Fruit fly (Drosophila melanogaster): ENCODE measurements around the gene CG4362.
A peak's percentile ranks its signal among the peaks of the same experiment; 100 is the strongest.

CG4362 gene

DNA sequence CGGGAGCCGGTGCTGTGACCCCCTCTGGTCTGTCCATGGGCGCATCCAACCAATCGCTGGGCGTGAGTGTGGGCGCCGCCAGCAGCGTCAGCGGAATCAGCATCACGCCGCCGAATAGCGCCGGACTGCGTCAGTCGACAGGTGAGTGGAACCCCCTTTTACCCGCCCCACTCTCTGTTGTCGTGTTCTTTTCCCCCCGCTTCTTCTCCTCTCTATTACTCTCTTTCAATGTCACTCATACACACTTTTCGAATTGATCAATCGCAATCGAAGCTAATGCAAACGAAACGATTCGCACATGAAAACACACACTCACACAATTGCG lies 3.1 kb upstream of the CG4362 start:
- TF ChIP-seq CG9948 (tag; optimal IDR thresholded peaks at IDR 0.05) (no peak), gl (tag; optimal IDR thresholded peaks at IDR 0.05) (no peak), D1 (tag; optimal IDR thresholded peaks at IDR 0.05) (no peak), CG13204 (GFP tag; optimal IDR thresholded peaks at IDR 0.05) (peak; percentile 26), fd96Ca (GFP tag; IDR thresholded peaks at IDR 0.05) (0 out of 3 replicates have a peak, but pooled peaks have one; percentile 18), CG32121 (GFP tag; IDR thresholded peaks at IDR 0.05) (no peak), Snoo (tag; optimal IDR thresholded peaks at IDR 0.05) (no peak), CG14655 (GFP tag; optimal IDR thresholded peaks at IDR 0.05) (no peak)

DNA sequence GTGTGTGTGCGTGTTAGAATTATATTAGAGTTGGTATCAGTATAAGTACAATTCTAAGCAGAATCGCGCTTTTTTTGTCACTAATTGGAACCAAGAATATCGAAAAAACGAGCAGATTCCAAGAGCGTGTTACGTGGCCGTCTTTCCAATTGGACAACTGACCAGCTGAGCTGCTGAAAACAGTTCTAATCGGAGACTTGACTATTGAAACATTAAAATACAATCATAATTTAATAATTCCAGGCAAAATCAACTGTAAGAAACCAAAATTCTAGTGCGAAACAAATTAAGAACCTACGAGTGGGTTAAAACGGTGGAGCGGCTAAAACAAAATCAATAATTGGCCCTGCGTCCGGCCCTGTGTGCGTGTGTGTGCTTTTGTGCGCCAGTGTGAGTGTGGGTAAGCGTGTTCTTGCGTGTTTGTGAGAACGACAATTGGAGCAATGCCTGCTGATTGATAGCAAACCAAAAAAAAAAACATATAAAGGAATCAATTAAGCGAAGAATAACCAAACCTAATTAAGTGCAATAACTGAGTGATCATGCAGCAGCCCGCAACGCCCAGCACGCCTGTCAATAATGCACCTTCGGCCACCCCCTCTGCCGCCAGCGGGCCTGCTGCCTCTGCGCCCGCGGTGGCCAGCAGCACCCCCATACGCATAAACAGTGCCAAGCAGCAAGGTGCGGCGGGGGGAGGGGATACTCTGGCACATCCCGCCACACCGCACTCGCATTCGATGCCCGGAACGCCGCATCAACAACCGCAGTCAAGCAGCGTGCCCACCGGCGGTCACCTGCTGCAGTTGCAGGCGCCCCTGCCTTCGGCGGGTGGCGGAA lies 2.5 kb upstream of the CG4362 start:
- TF ChIP-seq CG14655 (GFP tag; optimal IDR thresholded peaks at IDR 0.05) (no peak), CG15710 (tag; optimal IDR thresholded peaks at IDR 0.05) (no peak), CG8301 (tag; optimal IDR thresholded peaks at IDR 0.05) (no peak), CG9948 (tag; optimal IDR thresholded peaks at IDR 0.05) (no peak), CG4496 (GFP tag; IDR thresholded peaks at IDR 0.05) (no peak), CG10348 (GFP tag; IDR thresholded peaks at IDR 0.05) (no peak), Pif1A (GFP tag; optimal IDR thresholded peaks at IDR 0.05) (no peak), Snoo (tag; optimal IDR thresholded peaks at IDR 0.05) (no peak), Pif1B (GFP tag; optimal IDR thresholded peaks at IDR 0.05) (no peak), CG32121 (GFP tag; IDR thresholded peaks at IDR 0.05) (0 out of 2 replicates have a peak, but pooled peaks have one; percentile 7), CG34367 (tag; optimal IDR thresholded peaks at IDR 0.05) (no peak), D1 (tag; optimal IDR thresholded peaks at IDR 0.05) (no peak), CG13204 (GFP tag; optimal IDR thresholded peaks at IDR 0.05) (peak; percentile 86), Ets98B (GFP tag; IDR thresholded peaks at IDR 0.05) (no peak), gl (tag; optimal IDR thresholded peaks at IDR 0.05) (no peak), CG8159 (tag; optimal IDR thresholded peaks at IDR 0.05) (no peak), rn (GFP tag; IDR thresholded peaks at IDR 0.05) (no peak), fd96Ca (GFP tag; IDR thresholded peaks at IDR 0.05) (no peak)

DNA sequence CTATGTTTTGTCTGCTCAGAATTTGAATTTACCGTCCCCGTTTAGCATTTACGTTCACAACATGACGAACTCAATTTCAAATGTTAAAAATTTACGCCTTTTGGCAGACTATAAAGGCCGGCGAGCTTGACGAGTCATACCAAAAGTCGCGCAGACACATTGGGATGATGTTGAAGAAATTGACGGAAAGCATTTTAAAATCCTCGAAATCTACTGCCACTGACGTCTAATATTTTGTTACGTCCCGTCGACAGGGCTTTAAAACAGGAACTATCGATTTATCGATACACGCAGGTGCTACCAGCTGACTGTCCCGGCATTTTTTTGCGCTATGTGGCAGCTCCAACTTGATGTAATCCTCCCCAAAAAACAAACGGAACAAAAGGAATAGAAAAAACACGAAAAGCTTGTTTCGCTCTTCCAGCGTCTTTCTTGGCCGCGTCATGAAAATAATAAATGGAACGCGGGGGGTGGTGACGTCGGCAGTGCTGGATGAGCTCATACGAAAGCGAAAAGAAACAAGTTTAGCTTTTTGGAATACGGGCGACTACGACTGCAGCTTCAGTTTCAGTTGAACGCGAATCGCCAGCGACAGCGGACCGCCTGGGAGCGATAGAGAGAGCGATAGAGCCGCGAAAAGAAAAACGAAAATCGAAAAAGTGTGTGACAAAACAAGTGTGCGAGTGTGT lies 1.8 kb upstream of the CG4362 start, which contains the start of gene Orp8:
Orp8 (plus strand) TSS at position 373 of the 689 bp plus-strand sequence.
- TF ChIP-seq fd96Ca (GFP tag; IDR thresholded peaks at IDR 0.05) (no peak), CG32121 (GFP tag; IDR thresholded peaks at IDR 0.05) (peak; percentile 87), Pif1A (GFP tag; optimal IDR thresholded peaks at IDR 0.05) (peak; percentile 75), CG9948 (tag; optimal IDR thresholded peaks at IDR 0.05) (no peak), CG4496 (GFP tag; IDR thresholded peaks at IDR 0.05) (peak; percentile 91), Pif1B (GFP tag; optimal IDR thresholded peaks at IDR 0.05) (peak; percentile 81), CG12605 (GFP tag; IDR thresholded peaks at IDR 0.05) (peak; percentile 93), rn (GFP tag; IDR thresholded peaks at IDR 0.05) (no peak), CG15710 (tag; optimal IDR thresholded peaks at IDR 0.05) (peak; percentile 12), D1 (tag; optimal IDR thresholded peaks at IDR 0.05) (no peak), CG8301 (tag; optimal IDR thresholded peaks at IDR 0.05) (peak; percentile 70), CG8159 (tag; optimal IDR thresholded peaks at IDR 0.05) (no peak), CG34367 (tag; optimal IDR thresholded peaks at IDR 0.05) (peak; percentile 21), Ets98B (GFP tag; IDR thresholded peaks at IDR 0.05) (peak; percentile 90), CG17806 (tag; optimal IDR thresholded peaks at IDR 0.05) (peak; percentile 36), CG10348 (GFP tag; IDR thresholded peaks at IDR 0.05) (no peak), Snoo (tag; optimal IDR thresholded peaks at IDR 0.05) (peak; percentile 5), gl (tag; optimal IDR thresholded peaks at IDR 0.05) (peak; percentile 75), CG13204 (GFP tag; optimal IDR thresholded peaks at IDR 0.05) (peak; percentile 86), EcR (GFP tag; optimal IDR thresholded peaks at IDR 0.05) (peak; percentile 14), CG14655 (GFP tag; optimal IDR thresholded peaks at IDR 0.05) (peak; percentile 10)

- TF ChIP-seq CG15710 (tag; optimal IDR thresholded peaks at IDR 0.05) = no peak
- TF ChIP-seq EcR (GFP tag; optimal IDR thresholded peaks at IDR 0.05) = no peak
- TF ChIP-seq Ets98B (GFP tag; IDR thresholded peaks at IDR 0.05) = no peak
- no peak for TF ChIP-seq CG12605 (GFP tag; IDR thresholded peaks at IDR 0.05)
- peak; percentile 29 for TF ChIP-seq CG34367 (tag; optimal IDR thresholded peaks at IDR 0.05)
- TF ChIP-seq rn (GFP tag; IDR thresholded peaks at IDR 0.05) = no peak
- TF ChIP-seq fd96Ca (GFP tag; IDR thresholded peaks at IDR 0.05) = no peak
- TF ChIP-seq CG17806 (tag; optimal IDR thresholded peaks at IDR 0.05) = no peak
Observed at dm6 chr3R:20305852-20306251, 1.5 kb downstream of the CG4362 start.

DNA sequence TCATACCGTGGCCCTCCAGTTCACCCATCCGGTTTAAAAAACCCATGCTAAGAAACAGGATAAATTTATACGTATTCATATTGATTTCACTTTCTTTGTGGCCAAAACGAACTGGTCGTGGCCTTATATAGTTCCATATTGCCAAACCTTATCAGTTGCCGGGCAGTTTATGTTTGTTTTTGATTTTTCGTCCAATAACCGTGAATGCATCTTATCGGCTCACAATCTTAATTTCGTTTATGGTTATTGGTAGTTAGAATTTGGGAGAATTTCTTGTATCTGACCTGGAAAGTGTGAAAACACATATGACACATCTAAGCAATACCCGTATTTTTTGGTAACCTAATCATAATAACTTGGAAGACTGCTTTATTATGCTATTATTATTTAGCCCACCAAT lies 2.5 kb downstream of the CG4362 start, which contains the start of gene CG4367:
CG4367 (minus strand) TSS at position 101 of the 400 bp plus-strand sequence.
- no peak for TF ChIP-seq CG15710 (tag; optimal IDR thresholded peaks at IDR 0.05)
- no peak for TF ChIP-seq CG32121 (GFP tag; IDR thresholded peaks at IDR 0.05)
- no peak for TF ChIP-seq fd96Ca (GFP tag; IDR thresholded peaks at IDR 0.05)
- TF ChIP-seq CG34367 (tag; optimal IDR thresholded peaks at IDR 0.05) = no peak
- no peak for TF ChIP-seq CG9948 (tag; optimal IDR thresholded peaks at IDR 0.05)
- TF ChIP-seq gl (tag; optimal IDR thresholded peaks at IDR 0.05) = no peak
- TF ChIP-seq CG8159 (tag; optimal IDR thresholded peaks at IDR 0.05) = no peak
- no peak for TF ChIP-seq Ets98B (GFP tag; IDR thresholded peaks at IDR 0.05)
- no peak for TF ChIP-seq CG12605 (GFP tag; IDR thresholded peaks at IDR 0.05)
- TF ChIP-seq Snoo (tag; optimal IDR thresholded peaks at IDR 0.05) = no peak
- TF ChIP-seq rn (GFP tag; IDR thresholded peaks at IDR 0.05) = no peak
- no peak for TF ChIP-seq EcR (GFP tag; optimal IDR thresholded peaks at IDR 0.05)
- no peak for TF ChIP-seq CG14655 (GFP tag; optimal IDR thresholded peaks at IDR 0.05)

All from whole organism, pupa.